Worm (Caenorhabditis elegans): ENCODE data around the gene ubc-9.

Gene ubc-9

DNA sequence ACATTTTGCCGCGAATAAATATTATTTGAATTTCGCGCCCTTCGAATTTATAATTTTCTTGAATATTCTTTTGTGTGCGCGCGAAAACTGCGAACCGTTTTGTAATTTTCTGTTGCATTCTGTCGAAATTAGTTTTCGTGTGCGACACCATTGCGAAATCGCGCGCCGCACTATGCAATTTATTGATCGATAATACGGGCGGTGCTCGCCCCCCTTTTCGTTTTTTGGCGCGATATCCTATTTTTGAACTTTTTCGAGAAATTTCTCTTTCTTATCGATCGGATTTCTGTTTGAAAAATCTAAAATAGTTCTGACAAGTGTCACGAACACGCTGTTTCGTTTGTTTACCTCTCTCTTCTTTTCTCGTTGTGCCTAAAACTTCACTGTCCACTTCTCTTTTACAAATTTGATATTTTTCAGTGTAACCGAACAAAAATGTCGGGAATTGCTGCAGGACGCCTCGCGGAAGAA, at the start of gene ubc-9 (continued):
- TF ChIP-seq ztf-3 (GFP tag; optimal IDR thresholded peaks at IDR 0.05) = no peak
- 0 out of 2 replicates have a peak, but pooled peaks have one; percentile 28 for TF ChIP-seq C06A6.2 (GFP tag; conservative IDR thresholded peaks at IDR 0.05)
- TF ChIP-seq K11D2.4 (GFP tag; IDR thresholded peaks at IDR 0.05) = no peak
- peak; percentile 91 for TF ChIP-seq lin-54 (GFP tag; optimal IDR thresholded peaks at IDR 0.05)
- no peak for TF ChIP-seq F37B4.10 (GFP tag; IDR thresholded peaks at IDR 0.05)
- peak; percentile 52 for TF ChIP-seq F49E8.2 (tag; optimal IDR thresholded peaks at IDR 0.05; ENCODE audit: insufficient read depth)
- peak; percentile 87 for TF ChIP-seq pbrm-1 (GFP tag; IDR thresholded peaks at IDR 0.05)
- peak; percentile 77 for TF ChIP-seq lin-26 (GFP tag; IDR thresholded peaks at IDR 0.05)
- TF ChIP-seq tbp1 (GFP tag; optimal IDR thresholded peaks at IDR 0.05) = peak; percentile 66
- peak; percentile 50 for TF ChIP-seq F23B12.7 (tag; optimal IDR thresholded peaks at IDR 0.05; ENCODE audit: insufficient read depth)
- no peak for TF ChIP-seq ceh-58 (GFP tag; IDR thresholded peaks at IDR 0.05)
- no peak for TF ChIP-seq somi-1 (GFP tag; optimal IDR thresholded peaks at IDR 0.05)
- TF ChIP-seq nhr-90 (tag; optimal IDR thresholded peaks at IDR 0.05) = peak; percentile 6
- no peak for TF ChIP-seq akir-1 (GFP tag; optimal IDR thresholded peaks at IDR 0.05)
- no peak for TF ChIP-seq zim-3 (tag; optimal IDR thresholded peaks at IDR 0.05)
- peak; percentile 95 for TF ChIP-seq hsf-1 (GFP tag; IDR thresholded peaks at IDR 0.05)
- no peak for TF ChIP-seq egl-44 (GFP tag; IDR thresholded peaks at IDR 0.05)
- peak; percentile 57 for TF ChIP-seq ZK185.1 (tag; optimal IDR thresholded peaks at IDR 0.05; ENCODE audit: poor library complexity, severe bottlenecking)
- no peak for TF ChIP-seq T07F8.4 (tag; optimal IDR thresholded peaks at IDR 0.05)
- peak; percentile 93 for TF ChIP-seq tlf-1 (GFP tag; optimal IDR thresholded peaks at IDR 0.05)
- no peak for TF ChIP-seq pha-4 (tag; optimal IDR thresholded peaks at IDR 0.05)
- TF ChIP-seq ceh-27 (GFP tag; optimal IDR thresholded peaks at IDR 0.05) = peak; percentile 17
- TF ChIP-seq F55B11.4 (tag; optimal IDR thresholded peaks at IDR 0.05; ENCODE audit: borderline replicate concordance, insufficient read depth) = no peak
- TF ChIP-seq nhr-120 (GFP tag; IDR thresholded peaks at IDR 0.05) = no peak
- peak; percentile 97 for TF ChIP-seq madf-6 (GFP tag; IDR thresholded peaks at IDR 0.05)
- peak; percentile 90 for TF ChIP-seq xnd-1 (tag; optimal IDR thresholded peaks at IDR 0.05)
- no peak for TF ChIP-seq nfya-1 (tag; optimal IDR thresholded peaks at IDR 0.05; ENCODE audit: borderline replicate concordance, insufficient read depth)
- peak; percentile 58 for TF ChIP-seq unc-130 (GFP tag; optimal IDR thresholded peaks at IDR 0.05)
- peak; percentile 1 for TF ChIP-seq die-1 (tag; optimal IDR thresholded peaks at IDR 0.05)
- no peak for TF ChIP-seq mel-28 (tag; optimal IDR thresholded peaks at IDR 0.05; ENCODE audit: borderline replicate concordance)

DNA sequence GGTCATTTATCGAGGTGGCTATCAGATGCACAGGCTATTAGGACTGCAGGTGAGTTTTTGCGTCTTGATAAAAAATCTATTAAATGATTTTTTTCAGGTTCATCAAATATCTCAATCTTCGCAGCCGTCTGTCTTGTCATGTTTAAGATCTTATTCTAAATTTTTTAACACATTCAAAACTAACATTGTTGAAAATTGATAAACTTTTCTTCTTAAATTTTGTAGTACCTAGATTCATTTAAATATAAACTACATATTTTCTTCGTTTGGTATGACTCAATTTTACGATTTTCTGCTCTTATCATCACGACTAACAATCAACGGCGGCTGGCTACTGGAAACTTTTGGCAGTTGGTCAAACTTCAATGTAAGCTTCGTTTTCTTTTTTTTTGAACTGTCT, 48.3 kb upstream of the ubc-9 start, which contains the start of gene F19C7.4:
TSS of gene F19C7.4 (plus strand) at position 301 of the 400 bp plus-strand sequence.
- TF ChIP-seq ceh-79 (tag; optimal IDR thresholded peaks at IDR 0.05) = no peak
- TF ChIP-seq F33H1.4 (GFP tag; IDR thresholded peaks at IDR 0.05) = no peak
- no peak for TF ChIP-seq mcd-1 (GFP tag; IDR thresholded peaks at IDR 0.05)
- no peak for TF ChIP-seq cebp-2 (GFP tag; IDR thresholded peaks at IDR 0.05)
- no peak for TF ChIP-seq xnd-1 (tag; optimal IDR thresholded peaks at IDR 0.05)
- no peak for TF ChIP-seq lir-1 (GFP tag; conservative IDR thresholded peaks at IDR 0.05)
- TF ChIP-seq lin-35 (GFP tag; optimal IDR thresholded peaks at IDR 0.05) = no peak
- no peak for TF ChIP-seq atf-7 (tag; optimal IDR thresholded peaks at IDR 0.05)

ce11 chrIV:4605608-4606007, 45.2 kb upstream of the ubc-9 start, which contains the start of gene nspg-10:
nspg-10 (plus strand) TSS chrIV:4605786.
- TF ChIP-seq let-607 (tag; optimal IDR thresholded peaks at IDR 0.05) (peak; percentile 21 to 72), F55B11.4 (tag; optimal IDR thresholded peaks at IDR 0.05; ENCODE audit: borderline replicate concordance, insufficient read depth) (no peak), dox-1 (GFP tag; IDR thresholded peaks at IDR 0.05) (peak; percentile 37; the same call in 1 of the 2 replicates), nhr-80 (tag; optimal IDR thresholded peaks at IDR 0.05) (peak; percentile 79)

All from whole organism, young adult.